Worm (Caenorhabditis elegans): ENCODE results near the gene dhhc-13.

ce11 chrIV:5970526-5970925, 53.4 kb downstream of the dhhc-13 start:
- TF ChIP-seq klf-2 (GFP tag; conservative IDR thresholded peaks at IDR 0.05) (no peak), ztf-23 (GFP tag; IDR thresholded peaks at IDR 0.05) (no peak), med-1 (GFP tag; optimal IDR thresholded peaks at IDR 0.05; ENCODE audit: insufficient read depth) (no peak), flt-1 (GFP tag; IDR thresholded peaks at IDR 0.05) (no peak), ref-1 (GFP tag; conservative IDR thresholded peaks at IDR 0.05) (no peak), tab-1 (GFP tag; IDR thresholded peaks at IDR 0.05) (no peak), ztf-29 (GFP tag; IDR thresholded peaks at IDR 0.05) (no peak)
